Worm (Caenorhabditis elegans) whole organism, mixed stage, embryonic: ENCODE data around the gene mrpl-4.

ENCODE experiments used
- nhr-12 ChIP-seq: fragments of 150-350 bp; optimal IDR thresholded peaks from 2 replicates; lab custom pipeline; 2014; ENCODE audit warnings: missing biosample characterization, missing genetic modification characterization
- nhr-237 ChIP-seq: fragments of 150-350 bp; optimal IDR thresholded peaks from 2 replicates; lab custom pipeline; 2014; ENCODE audit warnings: missing biosample characterization, missing genetic modification characterization
- unc-62 ChIP-seq: fragments of 150-350 bp; optimal IDR thresholded peaks from 2 replicates; lab custom pipeline; 2014; ENCODE audit warnings: missing biosample characterization, missing genetic modification reagents, missing genetic modification characterization
- ztf-11 ChIP-seq: fragments of 150-350 bp; optimal IDR thresholded peaks from 2 replicates; lab custom pipeline; 2014; ENCODE audit warnings: missing biosample characterization, missing genetic modification characterization

- TF ChIP-seq ztf-11 (tag; lab: Kevin White, UChicago), result no peak
- no peak for TF ChIP-seq nhr-237 (tag; lab: Kevin White, UChicago)
- no peak for TF ChIP-seq nhr-12
- no peak for TF ChIP-seq unc-62 (GFP tag; lab: Kevin White, UChicago)
Observed at ce11 chrV:8467031-8467430, at the start of gene mrpl-4.
